Worm (Caenorhabditis elegans): ENCODE results near the gene srw-79.
A peak's percentile ranks its signal among the peaks of the same experiment; 100 is the strongest.

The srw-79 gene

ce11 chrII:2921860-2922259, 24.7 kb upstream of the srw-79 start:
- no peak for TF ChIP-seq pes-1 (GFP tag; IDR thresholded peaks at IDR 0.05)
- no peak for TF ChIP-seq F13C5.2 (tag; optimal IDR thresholded peaks at IDR 0.05)
- no peak for TF ChIP-seq scrt-1 (GFP tag; IDR thresholded peaks at IDR 0.05)
- TF ChIP-seq sea-1 (GFP tag; conservative IDR thresholded peaks at IDR 0.05), result no peak
- no peak for TF ChIP-seq hnd-1 (tag; optimal IDR thresholded peaks at IDR 0.05)
- no peak for TF ChIP-seq B0310.2 (tag; optimal IDR thresholded peaks at IDR 0.05)
- TF ChIP-seq ceh-13 (GFP tag; optimal IDR thresholded peaks at IDR 0.05), result no peak
- no peak for TF ChIP-seq ama-1 (optimal IDR thresholded peaks at IDR 0.05)
- no peak for TF ChIP-seq tbx-37 (GFP tag; conservative IDR thresholded peaks at IDR 0.05)
- no peak for TF ChIP-seq hmg-4 (GFP tag; optimal IDR thresholded peaks at IDR 0.05)
- no peak for TF ChIP-seq tra-4 (tag; optimal IDR thresholded peaks at IDR 0.05)
- TF ChIP-seq tbx-11 (GFP tag; IDR thresholded peaks at IDR 0.05), result no peak
- TF ChIP-seq flt-1 (GFP tag; IDR thresholded peaks at IDR 0.05), result no peak

- TF ChIP-seq tbx-37 (GFP tag; conservative IDR thresholded peaks at IDR 0.05) (no peak), F13C5.2 (tag; optimal IDR thresholded peaks at IDR 0.05) (no peak), ceh-36 (tag; optimal IDR thresholded peaks at IDR 0.05) (no peak), ama-1 (optimal IDR thresholded peaks at IDR 0.05) (no peak), hnd-1 (tag; optimal IDR thresholded peaks at IDR 0.05) (no peak), scrt-1 (GFP tag; IDR thresholded peaks at IDR 0.05) (no peak), sea-1 (GFP tag; conservative IDR thresholded peaks at IDR 0.05) (no peak), flt-1 (GFP tag; IDR thresholded peaks at IDR 0.05) (no peak), tra-4 (tag; optimal IDR thresholded peaks at IDR 0.05) (no peak), B0310.2 (tag; optimal IDR thresholded peaks at IDR 0.05) (no peak), hmbx-1 (tag; optimal IDR thresholded peaks at IDR 0.05) (no peak), tbx-11 (GFP tag; IDR thresholded peaks at IDR 0.05) (no peak), ceh-13 (GFP tag; optimal IDR thresholded peaks at IDR 0.05) (no peak), hmg-4 (GFP tag; optimal IDR thresholded peaks at IDR 0.05) (no peak)
These were observed 24.2 kb upstream of the srw-79 start for ce11 chrII:2922359-2922758.

ce11 chrII:2922782-2923181, 23.8 kb upstream of the srw-79 start:
- TF ChIP-seq scrt-1 (GFP tag; IDR thresholded peaks at IDR 0.05) (no peak), pes-1 (GFP tag; IDR thresholded peaks at IDR 0.05) (0 out of 2 replicates have a peak, but pooled peaks have one; percentile 29)

- TF ChIP-seq ama-1 (optimal IDR thresholded peaks at IDR 0.05), result no peak
- peak; percentile 15 for TF ChIP-seq ceh-36 (tag; optimal IDR thresholded peaks at IDR 0.05)
These were observed 22.9 kb upstream of the srw-79 start, which contains the start of gene ZK355.2 for ce11 chrII:2923617-2924016. TSS of gene ZK355.2 (plus strand) at chrII:2923917.

- TF ChIP-seq hmbx-1 (tag; optimal IDR thresholded peaks at IDR 0.05) (no peak), flt-1 (GFP tag; IDR thresholded peaks at IDR 0.05) (no peak), aly-1 (tag; optimal IDR thresholded peaks at IDR 0.05) (no peak), pes-1 (GFP tag; IDR thresholded peaks at IDR 0.05) (no peak), sea-1 (GFP tag; conservative IDR thresholded peaks at IDR 0.05) (no peak), ceh-36 (tag; optimal IDR thresholded peaks at IDR 0.05) (no peak), ets-7 (tag; optimal IDR thresholded peaks at IDR 0.05) (no peak), B0310.2 (tag; optimal IDR thresholded peaks at IDR 0.05) (no peak), F13C5.2 (tag; optimal IDR thresholded peaks at IDR 0.05) (no peak), tbx-11 (GFP tag; IDR thresholded peaks at IDR 0.05) (no peak), tra-4 (tag; optimal IDR thresholded peaks at IDR 0.05) (no peak), ceh-13 (GFP tag; optimal IDR thresholded peaks at IDR 0.05) (no peak), hmg-4 (GFP tag; optimal IDR thresholded peaks at IDR 0.05) (no peak), tbx-37 (GFP tag; conservative IDR thresholded peaks at IDR 0.05) (no peak), ama-1 (optimal IDR thresholded peaks at IDR 0.05) (no peak), scrt-1 (GFP tag; IDR thresholded peaks at IDR 0.05) (no peak), hnd-1 (tag; optimal IDR thresholded peaks at IDR 0.05) (no peak)
These were observed 21.5 kb upstream of the srw-79 start for ce11 chrII:2925032-2925431.

ce11 chrII:2925806-2926558, 20.6 kb upstream of the srw-79 start:
- TF ChIP-seq ets-7 (tag; optimal IDR thresholded peaks at IDR 0.05), result no peak
- TF ChIP-seq flt-1 (GFP tag; IDR thresholded peaks at IDR 0.05), result no peak
- no peak for TF ChIP-seq pes-1 (GFP tag; IDR thresholded peaks at IDR 0.05)
- no peak for TF ChIP-seq aly-1 (tag; optimal IDR thresholded peaks at IDR 0.05)
- TF ChIP-seq B0310.2 (tag; optimal IDR thresholded peaks at IDR 0.05), result no peak
- no peak for TF ChIP-seq tbx-37 (GFP tag; conservative IDR thresholded peaks at IDR 0.05)
- TF ChIP-seq hmbx-1 (tag; optimal IDR thresholded peaks at IDR 0.05), result no peak
- no peak for TF ChIP-seq ama-1 (optimal IDR thresholded peaks at IDR 0.05)
- no peak for TF ChIP-seq hmg-4 (GFP tag; optimal IDR thresholded peaks at IDR 0.05)
- TF ChIP-seq tra-4 (tag; optimal IDR thresholded peaks at IDR 0.05), result no peak
- no peak for TF ChIP-seq F13C5.2 (tag; optimal IDR thresholded peaks at IDR 0.05)
- TF ChIP-seq scrt-1 (GFP tag; IDR thresholded peaks at IDR 0.05), result no peak
- no peak for TF ChIP-seq tbx-11 (GFP tag; IDR thresholded peaks at IDR 0.05)

ce11 chrII:2927533-2927932, 19.0 kb upstream of the srw-79 start, which contains the start of the genes ZK355.3 and ZK355.8:
TSS of gene ZK355.3 (minus strand) at chrII:2927633.
TSS of gene ZK355.8 (plus strand) at chrII:2927804.
- TF ChIP-seq sea-1 (GFP tag; conservative IDR thresholded peaks at IDR 0.05) (0 out of 2 replicates have a peak, but pooled peaks have one; percentile 36), ceh-13 (GFP tag; optimal IDR thresholded peaks at IDR 0.05) (no peak)

- TF ChIP-seq ceh-13 (GFP tag; optimal IDR thresholded peaks at IDR 0.05), result no peak
- no peak; the same call in 1 of the 2 replicates for TF ChIP-seq pes-1 (GFP tag; IDR thresholded peaks at IDR 0.05)
- TF ChIP-seq hmg-4 (GFP tag; optimal IDR thresholded peaks at IDR 0.05), result no peak
- no peak for TF ChIP-seq scrt-1 (GFP tag; IDR thresholded peaks at IDR 0.05)
- TF ChIP-seq flt-1 (GFP tag; IDR thresholded peaks at IDR 0.05), result no peak
- no peak for TF ChIP-seq tbx-37 (GFP tag; conservative IDR thresholded peaks at IDR 0.05)
- TF ChIP-seq aly-1 (tag; optimal IDR thresholded peaks at IDR 0.05), result no peak
- TF ChIP-seq ceh-36 (tag; optimal IDR thresholded peaks at IDR 0.05), result no peak
- no peak for TF ChIP-seq hmbx-1 (tag; optimal IDR thresholded peaks at IDR 0.05)
- TF ChIP-seq ets-7 (tag; optimal IDR thresholded peaks at IDR 0.05), result no peak
- no peak for TF ChIP-seq tra-4 (tag; optimal IDR thresholded peaks at IDR 0.05)
- no peak for TF ChIP-seq B0310.2 (tag; optimal IDR thresholded peaks at IDR 0.05)
- no peak for TF ChIP-seq ama-1 (optimal IDR thresholded peaks at IDR 0.05)
- TF ChIP-seq hnd-1 (tag; optimal IDR thresholded peaks at IDR 0.05), result no peak
- TF ChIP-seq sea-1 (GFP tag; conservative IDR thresholded peaks at IDR 0.05), result no peak
- no peak for TF ChIP-seq tbx-11 (GFP tag; IDR thresholded peaks at IDR 0.05)
- no peak for TF ChIP-seq F13C5.2 (tag; optimal IDR thresholded peaks at IDR 0.05)
These were observed 16.7 kb upstream of the srw-79 start for ce11 chrII:2929846-2930245.

Data from whole organism, early embryonic.